Fruit fly (Drosophila melanogaster) whole organism, embryonic: ENCODE results near the gene HERC2.

ENCODE experiments used
- Adf1 ChIP-seq: fragments of 200-800 bp; sonication (Bioruptor generic); IDR thresholded peaks from 2 replicates; pipeline ENCODE4 v1.3.6; 2022; ENCODE audit warnings: missing biosample characterization, missing genetic modification characterization
- Atf3 ChIP-seq: fragments of 200-800 bp; sonication (Bioruptor generic); optimal IDR thresholded peaks from 3 replicates; lab custom pipeline; 2016; ENCODE audit warnings: missing biosample characterization, missing genetic modification characterization
- Bteb2 ChIP-seq: fragments of 200-800 bp; sonication (Bioruptor generic); optimal IDR thresholded peaks from 2 replicates; lab custom pipeline; 2016; ENCODE audit warnings: missing biosample characterization, missing genetic modification characterization
- CG10147 ChIP-seq: fragments of 200-800 bp; sonication (Bioruptor generic); optimal IDR thresholded peaks from 2 replicates; lab custom pipeline; 2019; ENCODE audit warnings: missing biosample characterization, mild to moderate bottlenecking, missing genetic modification characterization, moderate library complexity
- CG10462 ChIP-seq: fragments of 200-800 bp; sonication (Bioruptor generic); optimal IDR thresholded peaks from 2 replicates; lab custom pipeline; 2016; ENCODE audit warnings: missing biosample characterization, missing genetic modification characterization
- CG11504 ChIP-seq: fragments of 200-800 bp; sonication (Bioruptor generic); optimal IDR thresholded peaks from 3 replicates; lab custom pipeline; 2019; ENCODE audit warnings: missing biosample characterization, mild to moderate bottlenecking, missing genetic modification characterization, moderate library complexity
- CG12071 ChIP-seq: fragments of 200-800 bp; sonication (Bioruptor generic); optimal IDR thresholded peaks from 3 replicates; lab custom pipeline; 2018; ENCODE audit warnings: missing biosample characterization, mild to moderate bottlenecking, missing genetic modification characterization
- CG12104 ChIP-seq: fragments of 200-800 bp; sonication (Bioruptor generic); optimal IDR thresholded peaks from 3 replicates; lab custom pipeline; 2016; ENCODE audit warnings: missing biosample characterization, missing genetic modification characterization
- CG13287 ChIP-seq: fragments of 200-800 bp; sonication (Bioruptor generic); IDR thresholded peaks from 2 replicates; pipeline ENCODE4 v1.3.6; 2022; ENCODE audit warnings: missing biosample characterization, missing genetic modification characterization; ENCODE audit not compliant: partially characterized antibody
- CG13296 ChIP-seq: fragments of 200-800 bp; sonication (Bioruptor generic); optimal IDR thresholded peaks from 3 replicates; lab custom pipeline; 2018; ENCODE audit warnings: missing biosample characterization, mild to moderate bottlenecking, missing genetic modification characterization
- CG14441 ChIP-seq: fragments of 200-800 bp; sonication (Bioruptor generic); IDR thresholded peaks from 2 replicates; pipeline ENCODE4 v1.3.6; 2022; ENCODE audit warnings: missing biosample characterization, missing genetic modification characterization
- CG16813 ChIP-seq: fragments of 200-800 bp; sonication (Bioruptor generic); IDR thresholded peaks from 3 replicates; pipeline ENCODE4 v1.3.6; 2022; ENCODE audit warnings: missing biosample characterization, missing genetic modification characterization; ENCODE audit not compliant: partially characterized antibody
- CG18262 ChIP-seq: fragments of 200-800 bp; optimal IDR thresholded peaks from 3 replicates; lab custom pipeline; 2019; ENCODE audit warnings: missing biosample characterization, mild to moderate bottlenecking, missing genetic modification characterization, moderate library complexity
- CG18619 ChIP-seq: fragments of 200-800 bp; sonication (Bioruptor generic); optimal IDR thresholded peaks from 3 replicates; lab custom pipeline; 2017; ENCODE audit warnings: missing biosample characterization, mild to moderate bottlenecking, missing genetic modification characterization
- CG2875 ChIP-seq: fragments of 200-800 bp; sonication (Bioruptor generic); optimal IDR thresholded peaks from 2 replicates; lab custom pipeline; 2017; ENCODE audit warnings: missing biosample characterization, mild to moderate bottlenecking, missing genetic modification characterization, missing genetic modification reagents
- CG31441 ChIP-seq: fragments of 200-800 bp; sonication (Bioruptor generic); IDR thresholded peaks from 2 replicates; pipeline ENCODE4 v1.3.6; 2022; ENCODE audit warnings: missing biosample characterization, missing genetic modification characterization
- CG6765 ChIP-seq: fragments of 200-800 bp; sonication (Bioruptor generic); optimal IDR thresholded peaks from 3 replicates; lab custom pipeline; 2017; ENCODE audit warnings: missing biosample characterization, mild to moderate bottlenecking, missing genetic modification characterization
- CG7372 ChIP-seq: fragments of 200-800 bp; sonication (Bioruptor generic); IDR thresholded peaks from 2 replicates; pipeline ENCODE4 v1.3.6; 2022; ENCODE audit warnings: missing biosample characterization, missing genetic modification characterization
- CG7839 ChIP-seq: fragments of 200-800 bp; sonication (Bioruptor generic); optimal IDR thresholded peaks from 3 replicates; lab custom pipeline; 2018; ENCODE audit warnings: missing biosample characterization, mild to moderate bottlenecking, missing genetic modification characterization, moderate library complexity
- CG8290 ChIP-seq, 3 experiments: fragments of 200-800 bp; sonication (Bioruptor generic); optimal IDR thresholded peaks; 2 replicates each; lab custom pipeline; 2016 to 2019; ENCODE audit warnings: missing biosample characterization in 3 of 3, missing genetic modification characterization in 3 of 3, mild to moderate bottlenecking in 2 of 3, moderate library complexity in 1 of 3
- CG9215 ChIP-seq: fragments of 200-800 bp; sonication (Bioruptor generic); IDR thresholded peaks from 2 replicates; pipeline ENCODE4 v1.3.6; 2022; ENCODE audit warnings: missing biosample characterization, missing genetic modification characterization
- CG9876 ChIP-seq: fragments of 200-800 bp; sonication (Bioruptor generic); optimal IDR thresholded peaks from 2 replicates; lab custom pipeline; 2016; ENCODE audit warnings: missing biosample characterization, missing genetic modification characterization
- E2f1 ChIP-seq: fragments of 200-800 bp; sonication (Bioruptor generic); IDR thresholded peaks from 2 replicates; pipeline ENCODE4 v1.3.6; 2022; ENCODE audit warnings: missing biosample characterization, missing genetic modification characterization
- Fer3 ChIP-seq: fragments of 200-800 bp; sonication (Bioruptor generic); optimal IDR thresholded peaks from 2 replicates; lab custom pipeline; 2018; ENCODE audit warnings: missing biosample characterization, mild to moderate bottlenecking, missing genetic modification characterization, moderate library complexity
- HLH54F ChIP-seq: fragments of 200-800 bp; sonication (Bioruptor generic); optimal IDR thresholded peaks from 3 replicates; lab custom pipeline; 2016; ENCODE audit warnings: missing biosample characterization, missing genetic modification characterization
- NC2β ChIP-seq: fragments of 200-800 bp; sonication (Bioruptor generic); optimal IDR thresholded peaks from 2 replicates; lab custom pipeline; 2016; ENCODE audit warnings: missing biosample characterization, missing genetic modification characterization
- Nf-YC ChIP-seq: fragments of 200-800 bp; optimal IDR thresholded peaks from 3 replicates; lab custom pipeline; 2019; ENCODE audit warnings: missing biosample characterization, mild to moderate bottlenecking, missing genetic modification characterization, moderate library complexity
- Rfx ChIP-seq: fragments of 200-800 bp; sonication (Bioruptor generic); IDR thresholded peaks from 2 replicates; pipeline ENCODE4 v1.3.6; 2022; ENCODE audit warnings: missing biosample characterization, missing genetic modification characterization
- Sox100B ChIP-seq: fragments of 200-800 bp; sonication (Bioruptor generic); optimal IDR thresholded peaks from 3 replicates; lab custom pipeline; 2018; ENCODE audit warnings: missing biosample characterization, mild to moderate bottlenecking, missing genetic modification characterization
- TFAM ChIP-seq: fragments of 200-800 bp; sonication (Bioruptor generic); optimal IDR thresholded peaks from 2 replicates; lab custom pipeline; 2017; ENCODE audit warnings: missing biosample characterization, missing genetic modification characterization, inconsistent platforms
- Xbp1 ChIP-seq: fragments of 200-800 bp; sonication (Bioruptor generic); optimal IDR thresholded peaks from 3 replicates; lab custom pipeline; 2016; ENCODE audit warnings: missing biosample characterization, mild to moderate bottlenecking, missing genetic modification characterization
- ab ChIP-seq: fragments of 200-800 bp; sonication (Bioruptor generic); optimal IDR thresholded peaks from 2 replicates; lab custom pipeline; 2016; ENCODE audit warnings: missing biosample characterization, missing genetic modification characterization
- abd-A ChIP-seq: fragments of 200-800 bp; sonication (Bioruptor generic); optimal IDR thresholded peaks from 3 replicates; lab custom pipeline; 2019; ENCODE audit warnings: missing biosample characterization, mild to moderate bottlenecking, missing genetic modification characterization, moderate library complexity
- ac ChIP-seq: fragments of 200-800 bp; sonication (Bioruptor generic); optimal IDR thresholded peaks from 3 replicates; lab custom pipeline; 2017; ENCODE audit warnings: missing biosample characterization, mild to moderate bottlenecking, missing genetic modification characterization
- bab2 ChIP-seq: fragments of 200-800 bp; sonication (Bioruptor generic); optimal IDR thresholded peaks from 2 replicates; lab custom pipeline; 2016; ENCODE audit warnings: missing biosample characterization, missing genetic modification characterization
- br ChIP-seq: fragments of >200 bp; optimal IDR thresholded peaks from 2 replicates; lab custom pipeline; 2017
- bsh ChIP-seq, 2 experiments: fragments of 200-800 bp; sonication (Bioruptor generic); optimal IDR thresholded peaks; 2 replicates each; lab custom pipeline; 2017 to 2018; ENCODE audit warnings: mild to moderate bottlenecking in 2 of 2, missing biosample characterization in 2 of 2, missing genetic modification characterization in 2 of 2, moderate library complexity in 1 of 2
- caup ChIP-seq: fragments of 200-800 bp; sonication (Bioruptor generic); optimal IDR thresholded peaks from 3 replicates; lab custom pipeline; 2017; ENCODE audit warnings: missing biosample characterization, mild to moderate bottlenecking, missing genetic modification characterization, moderate library complexity; ENCODE audit not compliant: severe bottlenecking
- chn ChIP-seq: fragments of 200-800 bp; sonication (Bioruptor generic); optimal IDR thresholded peaks from 2 replicates; lab custom pipeline; 2016; ENCODE audit warnings: missing biosample characterization, missing genetic modification characterization
- exex ChIP-seq: fragments of 200-800 bp; sonication (Bioruptor generic); optimal IDR thresholded peaks from 4 replicates; lab custom pipeline; 2018; ENCODE audit warnings: missing biosample characterization, mild to moderate bottlenecking, missing genetic modification characterization, moderate library complexity
- fd3F ChIP-seq: fragments of 200-800 bp; sonication (Bioruptor generic); optimal IDR thresholded peaks from 2 replicates; lab custom pipeline; 2018; ENCODE audit warnings: missing biosample characterization, mild to moderate bottlenecking, missing genetic modification characterization, moderate library complexity
- gcm2 ChIP-seq: fragments of 200-800 bp; sonication (Bioruptor generic); optimal IDR thresholded peaks from 2 replicates; lab custom pipeline; 2016; ENCODE audit warnings: missing biosample characterization, missing genetic modification characterization
- gfzf ChIP-seq: fragments of 200-800 bp; sonication (Bioruptor generic); optimal IDR thresholded peaks from 2 replicates; lab custom pipeline; 2016; ENCODE audit warnings: missing biosample characterization, mild to moderate bottlenecking, missing genetic modification characterization, moderate library complexity
- inv ChIP-seq: fragments of 200-800 bp; sonication (Bioruptor generic); IDR thresholded peaks from 2 replicates; pipeline ENCODE4 v1.3.6; 2022; ENCODE audit warnings: missing biosample characterization, missing genetic modification characterization; ENCODE audit not compliant: partially characterized antibody
- jigr1 ChIP-seq: fragments of 200-800 bp; sonication (Bioruptor generic); IDR thresholded peaks from 3 replicates; pipeline ENCODE4 v1.3.6; 2022; ENCODE audit warnings: missing biosample characterization, missing genetic modification characterization
- scrt ChIP-seq: fragments of 200-800 bp; sonication (Bioruptor generic); optimal IDR thresholded peaks from 2 replicates; lab custom pipeline; 2018; ENCODE audit warnings: missing biosample characterization, mild to moderate bottlenecking, missing genetic modification characterization, moderate library complexity
- stwl ChIP-seq: fragments of 200-800 bp; sonication (Bioruptor generic); optimal IDR thresholded peaks from 3 replicates; lab custom pipeline; 2018; ENCODE audit warnings: missing biosample characterization, mild to moderate bottlenecking, missing genetic modification characterization, moderate library complexity
- tup ChIP-seq: fragments of 200-800 bp; sonication (Bioruptor generic); optimal IDR thresholded peaks from 2 replicates; lab custom pipeline; 2016; ENCODE audit warnings: missing biosample characterization, mild to moderate bottlenecking, missing genetic modification characterization, moderate library complexity

The HERC2 gene

dm6 chrX:20429482-20430204 is 35.4 kb downstream of the HERC2 start, which contains the start of the genes CG11710 and mal (continued):
- TF ChIP-seq scrt (GFP tag; lab: Kevin White, UChicago) (peak; percentile 84), CG18262 (tag; lab: Kevin White, UChicago) (peak; percentile 86), CG31441 (GFP tag; lab: Robert Waterston, UW) (peak; percentile 83), gfzf (GFP tag; lab: Kevin White, UChicago) (no peak), CG11504 (tag; lab: Kevin White, UChicago) (peak; percentile 88), br (lab: Kevin White, UChicago) (no peak), TFAM (GFP tag; lab: Kevin White, UChicago) (no peak), Adf1 (peak; percentile 48; the same call in 1 of the 2 replicates), Bteb2 (GFP tag; lab: Kevin White, UChicago) (peak; percentile 47), inv (GFP tag; lab: Robert Waterston, UW) (no peak), E2f1 (peak; percentile 73), CG8290 (GFP tag; optimal IDR thresholded peaks at IDR 0.05; lab: Kevin White, UChicago) (peak; percentile 3), CG8290 (tag; optimal IDR thresholded peaks at IDR 0.05; lab: Kevin White, UChicago) (no peak), CG12104 (GFP tag; lab: Kevin White, UChicago) (peak; percentile 77), bab2 (GFP tag; lab: Kevin White, UChicago) (peak; percentile 85), Nf-YC (tag; lab: Kevin White, UChicago) (peak; percentile 81), Sox100B (GFP tag; lab: Kevin White, UChicago) (no peak), gcm2 (GFP tag; lab: Kevin White, UChicago) (no peak), CG9876 (GFP tag; lab: Kevin White, UChicago) (no peak), abd-A (no peak), Fer3 (tag; lab: Kevin White, UChicago) (peak; percentile 84), caup (GFP tag; lab: Kevin White, UChicago) (no peak), NC2β (GFP tag; lab: Kevin White, UChicago) (peak; percentile 38), CG9215 (peak; percentile 79), CG16813 (GFP tag; lab: Robert Waterston, UW) (peak; percentile 35; the same call in 1 of the 3 replicates), Atf3 (no peak), ac (GFP tag; lab: Kevin White, UChicago) (no peak), CG14441 (GFP tag; lab: Robert Waterston, UW) (peak; percentile 71), CG7372 (peak; percentile 73; the same call in 1 of the 2 replicates), exex (tag; lab: Kevin White, UChicago) (peak; percentile 48), ab (GFP tag; lab: Kevin White, UChicago) (no peak), CG7839 (tag; lab: Kevin White, UChicago) (peak; percentile 90), fd3F (GFP tag; lab: Kevin White, UChicago) (peak; percentile 64), CG13287 (GFP tag; lab: Robert Waterston, UW) (peak; percentile 51), chn (GFP tag; lab: Kevin White, UChicago) (peak; percentile 61), Xbp1 (GFP tag; lab: Kevin White, UChicago) (peak; percentile 73), bsh (GFP tag; optimal IDR thresholded peaks at IDR 0.05; lab: Kevin White, UChicago) (peak; percentile 40 to 69), CG13296 (GFP tag; lab: Kevin White, UChicago) (peak; percentile 86), stwl (tag; lab: Kevin White, UChicago) (peak; percentile 21), jigr1 (peak; percentile 59; the same call in 1 of the 3 replicates), CG6765 (GFP tag; lab: Kevin White, UChicago) (peak; percentile 72), CG12071 (GFP tag; lab: Kevin White, UChicago) (no peak), CG18619 (GFP tag; lab: Kevin White, UChicago) (no peak), HLH54F (GFP tag; lab: Kevin White, UChicago) (peak; percentile 77), tup (peak; percentile 45), CG2875 (no peak), CG10462 (peak; percentile 43), CG10147 (GFP tag; lab: Kevin White, UChicago) (peak; percentile 82), Rfx (GFP tag; lab: Robert Waterston, UW) (peak; percentile 84)
